Fruit fly (Drosophila melanogaster) whole organism, wandering third instar larva: ENCODE results near the gene Fam92.

ENCODE experiments used
- CG9705 ChIP-seq: fragments of 200-800 bp; sonication (Bioruptor generic); optimal IDR thresholded peaks from 2 replicates; lab custom pipeline; 2018; ENCODE audit warnings: missing biosample characterization, mild to moderate bottlenecking, missing genetic modification characterization
- CrebA ChIP-seq: fragments of 200-800 bp; sonication (Bioruptor generic); optimal IDR thresholded peaks from 2 replicates; lab custom pipeline; 2016; ENCODE audit warnings: missing biosample characterization, mild to moderate bottlenecking, missing genetic modification characterization, borderline replicate concordance
- Dif ChIP-seq: fragments of 200-275, 200-300 bp; sonication (Bioruptor generic); optimal IDR thresholded peaks from 2 replicates; lab custom pipeline; 2018; ENCODE audit warnings: missing biosample characterization, missing genetic modification characterization; ENCODE audit not compliant: partially characterized antibody
- GATAd ChIP-seq: sonication (Bioruptor generic); optimal IDR thresholded peaks from 2 replicates; lab custom pipeline; 2016; ENCODE audit warnings: missing biosample characterization, missing genetic modification characterization
- Hnf4 ChIP-seq: fragments of 200-800 bp; sonication (Bioruptor generic); optimal IDR thresholded peaks from 2 replicates; lab custom pipeline; 2016; ENCODE audit warnings: missing biosample characterization, mild to moderate bottlenecking, missing genetic modification characterization
- Hr78 ChIP-seq: fragments of >200 bp; optimal IDR thresholded peaks from 2 replicates; lab custom pipeline; 2017; ENCODE audit warnings: missing biosample characterization, missing genetic modification characterization
- Hr83 ChIP-seq: fragments of 200-300 bp; sonication (Bioruptor generic); optimal IDR thresholded peaks from 2 replicates; lab custom pipeline; 2016; ENCODE audit warnings: missing biosample characterization, mild to moderate bottlenecking, missing genetic modification characterization, moderate library complexity; ENCODE audit not compliant: poor library complexity, severe bottlenecking
- Myc ChIP-seq: fragments of >200 bp; optimal IDR thresholded peaks from 2 replicates; lab custom pipeline; 2017
- OdsH ChIP-seq: fragments of 200-800 bp; sonication (Bioruptor generic); optimal IDR thresholded peaks from 2 replicates; lab custom pipeline; 2016; ENCODE audit warnings: missing biosample characterization, mild to moderate bottlenecking, missing genetic modification characterization
- Rel ChIP-seq, 2 experiments: fragments of 200-800 bp; sonication (Bioruptor generic) in 1 of 2; optimal IDR thresholded peaks; 2 replicates in 1 of 2; 3 replicates in 1 of 2; lab custom pipeline; 2016 to 2019; ENCODE audit warnings: mild to moderate bottlenecking in 2 of 2, missing biosample characterization in 2 of 2, missing genetic modification characterization in 2 of 2, moderate library complexity in 1 of 2
- Sp1 ChIP-seq: fragments of 200-800 bp; sonication (Bioruptor generic); optimal IDR thresholded peaks from 3 replicates; lab custom pipeline; 2019; ENCODE audit warnings: missing biosample characterization, mild to moderate bottlenecking, missing genetic modification characterization, moderate library complexity
- br ChIP-seq: fragments of 200-800 bp; sonication (Bioruptor generic); optimal IDR thresholded peaks from 2 replicates; lab custom pipeline; 2016; ENCODE audit warnings: missing biosample characterization, missing genetic modification characterization
- brk ChIP-seq: fragments of 200-800 bp; sonication (Bioruptor generic); optimal IDR thresholded peaks from 2 replicates; lab custom pipeline; 2016; ENCODE audit warnings: missing biosample characterization, mild to moderate bottlenecking, missing genetic modification characterization
- dmrt93B ChIP-seq: fragments of 200-800 bp; sonication (Bioruptor generic); optimal IDR thresholded peaks from 2 replicates; lab custom pipeline; 2018; ENCODE audit warnings: missing biosample characterization, mild to moderate bottlenecking, missing genetic modification characterization
- dsf ChIP-seq: sonication (Bioruptor generic); optimal IDR thresholded peaks from 2 replicates; lab custom pipeline; 2016; ENCODE audit warnings: missing biosample characterization, missing genetic modification characterization, borderline replicate concordance
- foxo ChIP-seq, 2 experiments: fragments of 200-800 bp; sonication (Bioruptor generic); optimal IDR thresholded peaks; 2 replicates in 1 of 2; 3 replicates in 1 of 2; lab custom pipeline; 2016 to 2017; ENCODE audit warnings: missing biosample characterization in 2 of 2, missing genetic modification characterization in 2 of 2
- fru ChIP-seq: fragments of 200-800 bp; sonication (Bioruptor generic); optimal IDR thresholded peaks from 3 replicates; lab custom pipeline; 2016; ENCODE audit warnings: missing biosample characterization, mild to moderate bottlenecking, missing genetic modification characterization
- h ChIP-seq: fragments of 200-800 bp; sonication (Bioruptor generic); optimal IDR thresholded peaks from 3 replicates; lab custom pipeline; 2016; ENCODE audit warnings: missing biosample characterization, mild to moderate bottlenecking, missing genetic modification characterization
- lola ChIP-seq: fragments of >200 bp; optimal IDR thresholded peaks from 2 replicates; lab custom pipeline; 2017; ENCODE audit warnings: missing biosample characterization, missing genetic modification characterization
- psq ChIP-seq: fragments of 200-800 bp; sonication (Bioruptor generic); optimal IDR thresholded peaks from 3 replicates; lab custom pipeline; 2017; ENCODE audit warnings: missing biosample characterization, mild to moderate bottlenecking, missing genetic modification characterization, moderate library complexity
- rgr ChIP-seq: fragments of 200-800 bp; sonication (Bioruptor generic); optimal IDR thresholded peaks from 3 replicates; lab custom pipeline; 2016; ENCODE audit warnings: missing biosample characterization, mild to moderate bottlenecking, missing genetic modification characterization
- sage ChIP-seq: fragments of 200-800 bp; sonication (Bioruptor generic); optimal IDR thresholded peaks from 2 replicates; lab custom pipeline; 2016; ENCODE audit warnings: missing biosample characterization, mild to moderate bottlenecking, missing genetic modification characterization
- tai ChIP-seq: sonication (Bioruptor generic); optimal IDR thresholded peaks from 2 replicates; lab custom pipeline; 2016; ENCODE audit warnings: missing biosample characterization, missing genetic modification characterization

The Fam92 gene

DNA sequence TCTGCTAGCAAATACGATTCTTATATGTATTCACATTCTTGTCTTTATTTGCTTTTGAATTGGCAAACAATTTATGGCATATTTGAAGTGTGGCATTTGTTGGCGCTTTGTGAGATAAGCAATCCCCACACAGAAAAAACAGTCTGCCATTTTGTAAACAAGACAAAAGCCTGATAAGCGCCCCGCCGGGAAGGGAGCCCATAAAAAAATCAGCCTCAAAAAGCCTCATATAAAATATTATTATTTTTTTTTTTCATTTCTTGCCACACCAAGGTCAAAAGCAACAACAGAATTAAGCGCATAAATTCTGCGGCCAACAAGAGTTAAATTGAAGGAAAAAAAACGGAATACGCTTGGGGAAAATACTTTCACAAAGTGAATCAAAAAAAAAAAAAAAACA, 50.6 kb downstream of the Fam92 start:
- TF ChIP-seq Myc (lab: Kevin White, UChicago) = no peak
- TF ChIP-seq fru (GFP tag; lab: Kevin White, UChicago) = peak; percentile 35
- TF ChIP-seq Hr78 (GFP tag; lab: Kevin White, UChicago) = no peak
- peak; percentile 2 for TF ChIP-seq dsf (GFP tag; lab: Kevin White, UChicago)
- peak; percentile 49 for TF ChIP-seq br (GFP tag; lab: Kevin White, UChicago)
- TF ChIP-seq CG9705 (GFP tag; lab: Kevin White, UChicago) = peak; percentile 20
- TF ChIP-seq Sp1 (GFP tag; lab: Kevin White, UChicago) = peak; percentile 71
- no peak for TF ChIP-seq GATAd
- no peak for TF ChIP-seq dmrt93B
- peak; percentile 39 to 41 for TF ChIP-seq foxo (GFP tag; optimal IDR thresholded peaks at IDR 0.05; lab: Kevin White, UChicago)
- peak; percentile 32 for TF ChIP-seq brk
- peak; percentile 75 for TF ChIP-seq h (GFP tag; lab: Kevin White, UChicago)
- TF ChIP-seq OdsH (GFP tag; lab: Kevin White, UChicago) = peak; percentile 65
- TF ChIP-seq Dif (GFP tag; lab: Kevin White, UChicago) = no peak
- peak; percentile 67 for TF ChIP-seq rgr
- peak; percentile 59 for TF ChIP-seq Hr83 (GFP tag; lab: Kevin White, UChicago)
- TF ChIP-seq tai (GFP tag; lab: Kevin White, UChicago) = peak; percentile 35
- TF ChIP-seq sage (GFP tag; lab: Kevin White, UChicago) = peak; percentile 64
- no peak for TF ChIP-seq lola
- no peak for TF ChIP-seq Rel (GFP tag; optimal IDR thresholded peaks at IDR 0.05; lab: Kevin White, UChicago)
- TF ChIP-seq Rel (tag; optimal IDR thresholded peaks at IDR 0.05; lab: Kevin White, UChicago) = peak; percentile 79
- TF ChIP-seq CrebA (GFP tag; lab: Kevin White, UChicago) = peak; percentile 82
- peak; percentile 69 for TF ChIP-seq Hnf4
- peak; percentile 43 for TF ChIP-seq psq (GFP tag; lab: Kevin White, UChicago)
- TF ChIP-seq, all 38 proteins: peak for 17
